ENCODE assay signal across 1 fruit fly cellular context in genomic region chr3L:16844920-16845573, dm6.
TF ChIP-seq lines count a peak whose summit lies in the region.

Gene kud, minus strand, starts transcription at chr3L:16844991.
Gene Zcchc7, plus strand, starts transcription at chr3L:16845386.

TF ChIP-seq in whole organism, embryonic, 481 proteins besides CTCF, POLR2A, EP300 and RAD21 (continued from another document and continues in another):
- TF ChIP-seq pfk (GFP tag; optimal IDR thresholded peaks at IDR 0.05; lab: Kevin White, UChicago) (no peak), CG31441 (GFP tag; IDR thresholded peaks at IDR 0.05; lab: Robert Waterston, UW) (no peak; the same call in 1 of the 2 replicates), CG13424 (tag; optimal IDR thresholded peaks at IDR 0.05; lab: Kevin White, UChicago) (peak; percentile 82), az2 (GFP tag; optimal IDR thresholded peaks at IDR 0.05; lab: Kevin White, UChicago) (peak; percentile 60), B-H2 (GFP tag; optimal IDR thresholded peaks at IDR 0.05; lab: Kevin White, UChicago) (peak; percentile 69), CG15696 (tag; optimal IDR thresholded peaks at IDR 0.05; lab: Kevin White, UChicago) (peak; percentile 59), Hmr (GFP tag; optimal IDR thresholded peaks at IDR 0.05; lab: Kevin White, UChicago) (no peak), salm (tag; optimal IDR thresholded peaks at IDR 0.05; lab: Kevin White, UChicago) (no peak), eve (GFP tag; optimal IDR thresholded peaks at IDR 0.05; lab: Kevin White, UChicago) (no peak), al (GFP tag; IDR thresholded peaks at IDR 0.05; lab: Robert Waterston, UW) (0 out of 2 replicates have a peak, but pooled peaks have one; percentile 42), exex (tag; optimal IDR thresholded peaks at IDR 0.05; lab: Kevin White, UChicago) (no peak), Sry-δ (GFP tag; optimal IDR thresholded peaks at IDR 0.05; lab: Kevin White, UChicago) (peak; percentile 88), Aef1 (GFP tag; IDR thresholded peaks at IDR 0.05; lab: Robert Waterston, UW) (0 out of 3 replicates have a peak, but pooled peaks have one; percentile 26), Ada2b (GFP tag; IDR thresholded peaks at IDR 0.05; lab: Robert Waterston, UW) (no peak), CG2116 (GFP tag; optimal IDR thresholded peaks at IDR 0.05; lab: Kevin White, UChicago) (peak; percentile 99), Ssrp (tag; optimal IDR thresholded peaks at IDR 0.05; lab: Kevin White, UChicago) (peak; percentile 45), CG2889 (GFP tag; IDR thresholded peaks at IDR 0.05; lab: Robert Waterston, UW) (no peak), Atf3 (GFP tag; optimal IDR thresholded peaks at IDR 0.05; lab: Kevin White, UChicago) (no peak), slbo (GFP tag; IDR thresholded peaks at IDR 0.05; lab: Robert Waterston, UW) (peak; percentile 60), fd102C (GFP tag; optimal IDR thresholded peaks at IDR 0.05; lab: Kevin White, UChicago) (no peak), CG8290 (GFP tag; optimal IDR thresholded peaks at IDR 0.05; lab: Kevin White, UChicago) (peak; percentile 90), CG8290 (tag; optimal IDR thresholded peaks at IDR 0.05; lab: Kevin White, UChicago) (peak in 1 of 2 experiments; percentile 55), Atf-2 (GFP tag; optimal IDR thresholded peaks at IDR 0.05; lab: Kevin White, UChicago) (peak; percentile 50), NK7.1 (GFP tag; optimal IDR thresholded peaks at IDR 0.05; lab: Kevin White, UChicago) (no peak), Vsx1 (GFP tag; optimal IDR thresholded peaks at IDR 0.05; lab: Kevin White, UChicago) (no peak), vfl (GFP tag; optimal IDR thresholded peaks at IDR 0.05; lab: Kevin White, UChicago) (peak; percentile 36), sc (optimal IDR thresholded peaks at IDR 0.05; lab: Kevin White, UChicago) (no peak), sc (GFP tag; optimal IDR thresholded peaks at IDR 0.05; lab: Kevin White, UChicago) (no peak), Hr51 (GFP tag; optimal IDR thresholded peaks at IDR 0.05; lab: Kevin White, UChicago) (peak in 1 of 2 experiments; percentile 59), dmrt11E (tag; optimal IDR thresholded peaks at IDR 0.05; lab: Kevin White, UChicago) (peak; percentile 57), Dbx (GFP tag; IDR thresholded peaks at IDR 0.05; lab: Robert Waterston, UW) (peak; percentile 28; the same call in 1 of the 3 replicates), pnt (GFP tag; optimal IDR thresholded peaks at IDR 0.05; lab: Kevin White, UChicago) (peak; percentile 15), TFAM (GFP tag; optimal IDR thresholded peaks at IDR 0.05; lab: Kevin White, UChicago) (no peak), CG8478 (optimal IDR thresholded peaks at IDR 0.05; lab: Kevin White, UChicago) (no peak), cad (GFP tag; optimal IDR thresholded peaks at IDR 0.05; lab: Kevin White, UChicago) (no peak), CG9215 (GFP tag; IDR thresholded peaks at IDR 0.05; lab: Robert Waterston, UW) (peak; percentile 32; the same call in 1 of the 2 replicates), Scr (GFP tag; IDR thresholded peaks at IDR 0.05; lab: Robert Waterston, UW; ENCODE audit: partially characterized antibody) (no peak), CkIIα-i1 (GFP tag; IDR thresholded peaks at IDR 0.05; lab: Robert Waterston, UW) (no peak), Hmx (GFP tag; optimal IDR thresholded peaks at IDR 0.05; lab: Kevin White, UChicago) (no peak), CG12659 (GFP tag; optimal IDR thresholded peaks at IDR 0.05; lab: Kevin White, UChicago) (peak; percentile 85), sd (tag; optimal IDR thresholded peaks at IDR 0.05; lab: Kevin White, UChicago) (no peak), maf-S (GFP tag; optimal IDR thresholded peaks at IDR 0.05; lab: Kevin White, UChicago) (peak; percentile 36), pb (GFP tag; optimal IDR thresholded peaks at IDR 0.05; lab: Kevin White, UChicago) (no peak), Atf6 (GFP tag; IDR thresholded peaks at IDR 0.05; lab: Robert Waterston, UW) (0 out of 2 replicates have a peak, but pooled peaks have one; percentile 58), hb (GFP tag; IDR thresholded peaks at IDR 0.05; lab: Robert Waterston, UW; ENCODE audit: partially characterized antibody) (no peak), scrt (GFP tag; optimal IDR thresholded peaks at IDR 0.05; lab: Kevin White, UChicago) (no peak), CG11560 (tag; IDR thresholded peaks at IDR 0.05; lab: Robert Waterston, UW) (peak; percentile 96), peb (GFP tag; IDR thresholded peaks at IDR 0.05; lab: Robert Waterston, UW) (no peak), ase (GFP tag; IDR thresholded peaks at IDR 0.05; lab: Robert Waterston, UW) (no peak), unpg (GFP tag; optimal IDR thresholded peaks at IDR 0.05; lab: Kevin White, UChicago) (no peak), Asciz (GFP tag; optimal IDR thresholded peaks at IDR 0.05; lab: Kevin White, UChicago) (peak; percentile 41), CG31388 (GFP tag; optimal IDR thresholded peaks at IDR 0.05; lab: Kevin White, UChicago) (peak; percentile 6), Max (GFP tag; optimal IDR thresholded peaks at IDR 0.05; lab: Kevin White, UChicago) (peak; percentile 57), CG9609 (GFP tag; optimal IDR thresholded peaks at IDR 0.05; lab: Kevin White, UChicago) (peak; percentile 47), fd96Cb (tag; optimal IDR thresholded peaks at IDR 0.05; lab: Kevin White, UChicago) (peak; percentile 26), dimm (GFP tag; IDR thresholded peaks at IDR 0.05; lab: Robert Waterston, UW) (no peak), Usf (GFP tag; optimal IDR thresholded peaks at IDR 0.05; lab: Kevin White, UChicago) (peak; percentile 26), CG10543 (GFP tag; optimal IDR thresholded peaks at IDR 0.05; lab: Kevin White, UChicago) (peak; percentile 86), CG5953 (GFP tag; IDR thresholded peaks at IDR 0.05; lab: Robert Waterston, UW) (no peak), zfh1 (GFP tag; IDR thresholded peaks at IDR 0.05; lab: Robert Waterston, UW) (no peak), gsb-n (tag; optimal IDR thresholded peaks at IDR 0.05; lab: Kevin White, UChicago) (no peak), en (GFP tag; optimal IDR thresholded peaks at IDR 0.05; lab: Kevin White, UChicago) (no peak), CG4820 (GFP tag; optimal IDR thresholded peaks at IDR 0.05; lab: Kevin White, UChicago) (peak; percentile 97), CG1603 (tag; optimal IDR thresholded peaks at IDR 0.05; lab: Kevin White, UChicago) (peak; percentile 28), CG8944 (GFP tag; optimal IDR thresholded peaks at IDR 0.05; lab: Kevin White, UChicago) (no peak), CG12942 (GFP tag; optimal IDR thresholded peaks at IDR 0.05; lab: Kevin White, UChicago) (peak; percentile 17), BEAF-32 (GFP tag; optimal IDR thresholded peaks at IDR 0.05; lab: Kevin White, UChicago) (peak; percentile 74), CG31365 (tag; optimal IDR thresholded peaks at IDR 0.05; lab: Kevin White, UChicago) (no peak), sens-2 (GFP tag; IDR thresholded peaks at IDR 0.05; lab: Robert Waterston, UW) (peak; percentile 10; the same call in 1 of the 2 replicates), gsb (GFP tag; IDR thresholded peaks at IDR 0.05; lab: Robert Waterston, UW) (no peak), MESR4 (GFP tag; optimal IDR thresholded peaks at IDR 0.05; lab: Kevin White, UChicago) (peak; percentile 93), CG11723 (GFP tag; optimal IDR thresholded peaks at IDR 0.05; lab: Kevin White, UChicago) (peak; percentile 53), Camta (GFP tag; optimal IDR thresholded peaks at IDR 0.05; lab: Kevin White, UChicago) (peak; percentile 59), pros (GFP tag; optimal IDR thresholded peaks at IDR 0.05; lab: Kevin White, UChicago) (no peak), trem (tag; optimal IDR thresholded peaks at IDR 0.05; lab: Kevin White, UChicago) (peak; percentile 70), CG5180 (GFP tag; optimal IDR thresholded peaks at IDR 0.05; lab: Kevin White, UChicago) (no peak), B-H1 (GFP tag; IDR thresholded peaks at IDR 0.05; lab: Robert Waterston, UW) (no peak), otp (GFP tag; IDR thresholded peaks at IDR 0.05; lab: Robert Waterston, UW) (no peak), lbe (GFP tag; optimal IDR thresholded peaks at IDR 0.05; lab: Kevin White, UChicago) (peak; percentile 43), stwl (tag; optimal IDR thresholded peaks at IDR 0.05; lab: Kevin White, UChicago) (peak; percentile 79), nau (GFP tag; optimal IDR thresholded peaks at IDR 0.05; lab: Kevin White, UChicago) (no peak), CG10979 (tag; optimal IDR thresholded peaks at IDR 0.05; lab: Kevin White, UChicago) (peak; percentile 20), CG15601 (tag; optimal IDR thresholded peaks at IDR 0.05; lab: Kevin White, UChicago) (no peak), Dip3 (GFP tag; optimal IDR thresholded peaks at IDR 0.05; lab: Kevin White, UChicago) (no peak), CG12744 (GFP tag; optimal IDR thresholded peaks at IDR 0.05; lab: Kevin White, UChicago) (no peak), gcm (GFP tag; optimal IDR thresholded peaks at IDR 0.05; lab: Kevin White, UChicago) (no peak), croc (GFP tag; conservative IDR thresholded peaks at IDR 0.05; lab: Robert Waterston, UW) (no peak), fd3F (GFP tag; optimal IDR thresholded peaks at IDR 0.05; lab: Kevin White, UChicago) (peak; percentile 56), ATbp (GFP tag; optimal IDR thresholded peaks at IDR 0.05; lab: Kevin White, UChicago) (no peak), CG2678 (tag; optimal IDR thresholded peaks at IDR 0.05; lab: Kevin White, UChicago) (no peak), unc-4 (GFP tag; IDR thresholded peaks at IDR 0.05; lab: Robert Waterston, UW; ENCODE audit: partially characterized antibody) (no peak), CG1024 (GFP tag; IDR thresholded peaks at IDR 0.05; lab: Robert Waterston, UW) (no peak), Dll (GFP tag; IDR thresholded peaks at IDR 0.05; lab: Robert Waterston, UW; ENCODE audit: partially characterized antibody) (peak; percentile 58; the same call in 1 of the 4 replicates), chm (GFP tag; IDR thresholded peaks at IDR 0.05; lab: Robert Waterston, UW) (no peak), Hsf (GFP tag; optimal IDR thresholded peaks at IDR 0.05; lab: Kevin White, UChicago) (peak; percentile 62), vnd (GFP tag; IDR thresholded peaks at IDR 0.05; lab: Robert Waterston, UW; ENCODE audit: partially characterized antibody) (peak; percentile 31; the same call in 1 of the 3 replicates), psq (GFP tag; optimal IDR thresholded peaks at IDR 0.05; lab: Kevin White, UChicago) (peak; percentile 3), CG1792 (GFP tag; optimal IDR thresholded peaks at IDR 0.05; lab: Kevin White, UChicago) (peak; percentile 0), CG2199 (GFP tag; IDR thresholded peaks at IDR 0.05; lab: Robert Waterston, UW) (no peak), p53 (GFP tag; optimal IDR thresholded peaks at IDR 0.05; lab: Kevin White, UChicago) (no peak), CG7372 (GFP tag; IDR thresholded peaks at IDR 0.05; lab: Robert Waterston, UW) (no peak), CG10321 (GFP tag; IDR thresholded peaks at IDR 0.05; lab: Robert Waterston, UW) (no peak), Nf-YC (tag; optimal IDR thresholded peaks at IDR 0.05; lab: Kevin White, UChicago) (peak; percentile 79), bigmax (GFP tag; optimal IDR thresholded peaks at IDR 0.05; lab: Kevin White, UChicago) (no peak), CG18476 (GFP tag; optimal IDR thresholded peaks at IDR 0.05; lab: Kevin White, UChicago) (peak; percentile 42), CG3065 (GFP tag; optimal IDR thresholded peaks at IDR 0.05; lab: Kevin White, UChicago) (no peak), tio (GFP tag; optimal IDR thresholded peaks at IDR 0.05; lab: Kevin White, UChicago) (no peak), CG30431 (GFP tag; optimal IDR thresholded peaks at IDR 0.05; lab: Kevin White, UChicago) (no peak), Optix (GFP tag; IDR thresholded peaks at IDR 0.05; lab: Robert Waterston, UW) (no peak), HLH4C (GFP tag; IDR thresholded peaks at IDR 0.05; lab: Robert Waterston, UW; ENCODE audit: partially characterized antibody) (peak; percentile 63; the same call in 2 of the 3 replicates), mld (GFP tag; IDR thresholded peaks at IDR 0.05; lab: Robert Waterston, UW; ENCODE audit: partially characterized antibody) (no peak), CG4282 (GFP tag; optimal IDR thresholded peaks at IDR 0.05; lab: Kevin White, UChicago) (no peak), CG30403 (GFP tag; optimal IDR thresholded peaks at IDR 0.05; lab: Kevin White, UChicago) (peak; percentile 77), Taf1 (GFP tag; IDR thresholded peaks at IDR 0.05; lab: Robert Waterston, UW) (no peak), Lhr (GFP tag; optimal IDR thresholded peaks at IDR 0.05; lab: Kevin White, UChicago) (peak; percentile 50), wek (GFP tag; optimal IDR thresholded peaks at IDR 0.05; lab: Kevin White, UChicago) (no peak), CG9932 (GFP tag; IDR thresholded peaks at IDR 0.05; lab: Robert Waterston, UW) (peak; percentile 72), CG6813 (GFP tag; optimal IDR thresholded peaks at IDR 0.05; lab: Kevin White, UChicago) (no peak), CG17186 (GFP tag; optimal IDR thresholded peaks at IDR 0.05; lab: Kevin White, UChicago) (peak; percentile 40), Sry-β (GFP tag; optimal IDR thresholded peaks at IDR 0.05; lab: Kevin White, UChicago) (peak; percentile 82), rib (GFP tag; IDR thresholded peaks at IDR 0.05; lab: Robert Waterston, UW) (no peak), pho (GFP tag; optimal IDR thresholded peaks at IDR 0.05; lab: Kevin White, UChicago) (peak; percentile 74), CG13894 (tag; optimal IDR thresholded peaks at IDR 0.05; lab: Kevin White, UChicago) (no peak), CG15073 (GFP tag; optimal IDR thresholded peaks at IDR 0.05; lab: Kevin White, UChicago) (no peak), crp (GFP tag; optimal IDR thresholded peaks at IDR 0.05; lab: Kevin White, UChicago) (peak in 1 of 2 experiments; percentile 6), Dref (GFP tag; IDR thresholded peaks at IDR 0.05; lab: Robert Waterston, UW) (peak; percentile 71), Mad (GFP tag; optimal IDR thresholded peaks at IDR 0.05; lab: Kevin White, UChicago) (no peak), Poxn (GFP tag; IDR thresholded peaks at IDR 0.05; lab: Robert Waterston, UW) (no peak), CG8089 (GFP tag; optimal IDR thresholded peaks at IDR 0.05; lab: Kevin White, UChicago) (no peak), CG3995 (GFP tag; optimal IDR thresholded peaks at IDR 0.05; lab: Kevin White, UChicago) (peak; percentile 37), CG14710 (tag; optimal IDR thresholded peaks at IDR 0.05; lab: Kevin White, UChicago) (peak; percentile 78), CG3726 (GFP tag; IDR thresholded peaks at IDR 0.05; lab: Robert Waterston, UW) (no peak), vvl (GFP tag; IDR thresholded peaks at IDR 0.05; lab: Robert Waterston, UW) (peak; percentile 10; the same call in 1 of the 2 replicates), CG12071 (GFP tag; optimal IDR thresholded peaks at IDR 0.05; lab: Kevin White, UChicago) (no peak)
